Worm (Caenorhabditis elegans) whole organism, L4 larva: ENCODE measurements around the gene F26C11.1.

Source experiments
- D1046.2 ChIP-seq: fragments of 200-800 bp; sonication (Bioruptor generic); IDR thresholded peaks from 2 replicates; pipeline ENCODE4 v1.3.6; 2022; ENCODE audit warnings: missing genetic modification characterization, missing compliant biosample characterization
- F37D6.2 ChIP-seq: sonication (generic microtip); optimal IDR thresholded peaks from 2 replicates; lab custom pipeline; 2016; ENCODE audit warnings: mild to moderate bottlenecking, missing genetic modification characterization, missing compliant biosample characterization
- F44E2.7 ChIP-seq: fragments of 200-800 bp; sonication (Bioruptor generic); IDR thresholded peaks from 2 replicates; pipeline ENCODE4 v2.1.2; 2022; ENCODE audit warnings: missing genetic modification characterization, missing compliant biosample characterization
- T20F7.1 ChIP-seq: fragments of 200-800 bp; sonication (Bioruptor generic); optimal IDR thresholded peaks from 2 replicates; lab custom pipeline; 2018; ENCODE audit warnings: mild to moderate bottlenecking, missing genetic modification characterization, missing compliant biosample characterization
- T26A8.4 ChIP-seq: fragments of 200-800 bp; sonication (Bioruptor generic); IDR thresholded peaks from 2 replicates; pipeline ENCODE4 v1.3.6; 2022; ENCODE audit warnings: missing genetic modification characterization, missing compliant biosample characterization
- Y105C5A.15 ChIP-seq: fragments of 200-800 bp; sonication (Bioruptor generic); IDR thresholded peaks from 2 replicates; pipeline ENCODE4 v1.3.6; 2022; ENCODE audit warnings: missing genetic modification characterization, missing compliant biosample characterization
- Y48G9A.11 ChIP-seq: fragments of 200-800 bp; sonication (Bioruptor generic); IDR thresholded peaks from 2 replicates; pipeline ENCODE4 v1.3.6; 2022; ENCODE audit warnings: missing genetic modification reagents, missing genetic modification characterization, missing compliant biosample characterization
- arid-1 ChIP-seq: fragments of 200-800 bp; sonication (Bioruptor generic); conservative IDR thresholded peaks from 2 replicates; pipeline ENCODE4 v1.3.6; 2022; ENCODE audit warnings: missing genetic modification reagents, missing genetic modification characterization, missing compliant biosample characterization
- ceh-20 ChIP-seq: fragments of 200-800 bp; sonication (Bioruptor generic); IDR thresholded peaks from 2 replicates; pipeline ENCODE4 v1.3.6; 2022; ENCODE audit warnings: missing genetic modification reagents, missing genetic modification characterization, missing compliant biosample characterization
- ceh-44 ChIP-seq: fragments of 200-800 bp; sonication (Bioruptor generic); IDR thresholded peaks from 2 replicates; pipeline ENCODE4 v1.3.6; 2022; ENCODE audit warnings: missing genetic modification reagents, missing genetic modification characterization, missing compliant biosample characterization
- ceh-82 ChIP-seq: sonication (generic microtip); optimal IDR thresholded peaks from 2 replicates; lab custom pipeline; 2017; ENCODE audit warnings: missing biosample characterization, missing genetic modification characterization
- cey-2 ChIP-seq: sonication (generic microtip); optimal IDR thresholded peaks from 3 replicates; lab custom pipeline; 2017; ENCODE audit warnings: missing genetic modification characterization, mild to moderate bottlenecking, missing compliant biosample characterization, antibody characterized with exemption, borderline replicate concordance; ENCODE audit not compliant: insufficient read depth
- ctbp-1 ChIP-seq: fragments of 200-800 bp; sonication (Bioruptor generic); IDR thresholded peaks from 2 replicates; pipeline ENCODE4 v1.3.6; 2022; ENCODE audit warnings: missing genetic modification reagents, missing genetic modification characterization, missing compliant biosample characterization
- daf-16 ChIP-seq, 3 experiments: sonication (generic microtip); optimal IDR thresholded peaks; 2 replicates each; lab custom pipeline; 2016 to 2017; ENCODE audit warnings: missing genetic modification characterization in 3 of 3, missing genetic modification reagents in 3 of 3, mild to moderate bottlenecking in 2 of 3, missing compliant biosample characterization in 2 of 3, missing biosample characterization in 1 of 3, moderate library complexity in 1 of 3
- dmd-6 ChIP-seq: fragments of 200-800 bp; sonication (Bioruptor generic); IDR thresholded peaks from 2 replicates; pipeline ENCODE4 v1.3.6; 2022; ENCODE audit warnings: missing genetic modification reagents, missing genetic modification characterization, missing compliant biosample characterization
- dmd-8 ChIP-seq: fragments of 200-800 bp; sonication (Bioruptor generic); IDR thresholded peaks from 2 replicates; pipeline ENCODE4 v1.3.6; 2022; ENCODE audit warnings: missing genetic modification characterization, missing compliant biosample characterization
- dpl-1 ChIP-seq: fragments of 150-350 bp; optimal IDR thresholded peaks from 2 replicates; lab custom pipeline; 2014; ENCODE audit warnings: missing biosample characterization, missing genetic modification reagents, missing genetic modification characterization
- duxl-1 ChIP-seq: sonication (generic microtip); optimal IDR thresholded peaks from 2 replicates; lab custom pipeline; 2016; ENCODE audit warnings: mild to moderate bottlenecking, missing genetic modification characterization, moderate library complexity, missing compliant biosample characterization; ENCODE audit not compliant: poor library complexity
- fkh-10 ChIP-seq: fragments of 150-350 bp; optimal IDR thresholded peaks from 2 replicates; lab custom pipeline; 2014; ENCODE audit warnings: missing biosample characterization, missing genetic modification reagents, missing genetic modification characterization
- fos-1 ChIP-seq: fragments of 150-350 bp; optimal IDR thresholded peaks from 2 replicates; lab custom pipeline; 2014; ENCODE audit warnings: missing biosample characterization, missing genetic modification characterization
- gei-8 ChIP-seq: fragments of 200-800 bp; sonication (Bioruptor generic); optimal IDR thresholded peaks from 2 replicates; lab custom pipeline; 2018; ENCODE audit warnings: mild to moderate bottlenecking, missing genetic modification characterization, missing compliant biosample characterization
- hlh-11 ChIP-seq: fragments of 200-800 bp; sonication (Bioruptor generic); optimal IDR thresholded peaks from 2 replicates; lab custom pipeline; 2018; ENCODE audit warnings: mild to moderate bottlenecking, missing genetic modification characterization, missing compliant biosample characterization
- lim-7 ChIP-seq: fragments of 200-800 bp; sonication (Bioruptor generic); IDR thresholded peaks from 2 replicates; pipeline ENCODE4 v1.3.6; 2022; ENCODE audit warnings: missing genetic modification characterization, missing compliant biosample characterization
- lin-15B ChIP-seq: fragments of 150-350 bp; sonication (generic microtip); optimal IDR thresholded peaks from 3 replicates; lab custom pipeline; 2014; ENCODE audit warnings: missing biosample characterization, missing genetic modification characterization
- lin-38 ChIP-seq: fragments of 200-800 bp; sonication (Bioruptor generic); IDR thresholded peaks from 2 replicates; pipeline ENCODE4 v1.3.6; 2022; ENCODE audit warnings: missing genetic modification reagents, missing genetic modification characterization, missing compliant biosample characterization
- lir-3 ChIP-seq: sonication (generic microtip); optimal IDR thresholded peaks from 2 replicates; lab custom pipeline; 2016; ENCODE audit warnings: mild to moderate bottlenecking, missing genetic modification characterization, missing compliant biosample characterization
- lsy-2 ChIP-seq, 2 experiments: fragments of 150-350 bp in 1 of 2; sonication (generic microtip) in 1 of 2; optimal IDR thresholded peaks; 2 replicates each; lab custom pipeline; 2014 to 2017; ENCODE audit warnings: missing biosample characterization in 2 of 2, missing genetic modification characterization in 2 of 2
- madf-9 ChIP-seq: fragments of 200-800 bp; sonication (Bioruptor generic); conservative IDR thresholded peaks from 2 replicates; pipeline ENCODE4 v1.3.6; 2022; ENCODE audit warnings: missing genetic modification reagents, missing genetic modification characterization, missing compliant biosample characterization
- mdl-1 ChIP-seq, 2 experiments: fragments of 150-350 bp in 1 of 2; sonication (generic microtip) in 1 of 2; optimal IDR thresholded peaks; 2 replicates each; lab custom pipeline; 2014 to 2017; ENCODE audit warnings: missing biosample characterization in 2 of 2, missing genetic modification characterization in 2 of 2
- mep-1 ChIP-seq: fragments of 150-350 bp; sonication (generic microtip); optimal IDR thresholded peaks from 3 replicates; lab custom pipeline; 2014; ENCODE audit warnings: missing biosample characterization, missing genetic modification characterization
- mxl-2 ChIP-seq: fragments of 200-800 bp; sonication (Bioruptor generic); conservative IDR thresholded peaks from 2 replicates; pipeline ENCODE4 v1.3.6; 2022; ENCODE audit warnings: missing genetic modification reagents, missing genetic modification characterization, missing compliant biosample characterization
- mxl-3 ChIP-seq: fragments of 200-800 bp; sonication (Bioruptor generic); optimal IDR thresholded peaks from 2 replicates; lab custom pipeline; 2018; ENCODE audit warnings: mild to moderate bottlenecking, missing genetic modification characterization, missing compliant biosample characterization
- nhr-10 ChIP-seq: fragments of 150-350 bp; optimal IDR thresholded peaks from 2 replicates; lab custom pipeline; 2014; ENCODE audit warnings: missing biosample characterization, missing genetic modification characterization
- nhr-102 ChIP-seq: sonication (generic microtip); optimal IDR thresholded peaks from 2 replicates; lab custom pipeline; 2016; ENCODE audit warnings: mild to moderate bottlenecking, missing genetic modification characterization, moderate library complexity, missing compliant biosample characterization
- nhr-237 ChIP-seq: sonication (generic microtip); optimal IDR thresholded peaks from 2 replicates; lab custom pipeline; 2017; ENCODE audit warnings: missing biosample characterization, missing genetic modification characterization
- nhr-28 ChIP-seq: fragments of 150-350 bp; optimal IDR thresholded peaks from 2 replicates; lab custom pipeline; 2014; ENCODE audit warnings: missing biosample characterization, missing genetic modification characterization
- nhr-41 ChIP-seq: fragments of 200-800 bp; sonication (Bioruptor generic); IDR thresholded peaks from 2 replicates; pipeline ENCODE4 v1.3.6; 2022; ENCODE audit warnings: missing genetic modification reagents, missing genetic modification characterization, missing compliant biosample characterization
- nhr-42 ChIP-seq: fragments of 200-800 bp; sonication (Bioruptor generic); IDR thresholded peaks from 2 replicates; pipeline ENCODE4 v1.3.6; 2022; ENCODE audit warnings: missing genetic modification characterization, missing compliant biosample characterization
- nhr-48 ChIP-seq: sonication (generic microtip); optimal IDR thresholded peaks from 2 replicates; lab custom pipeline; 2016; ENCODE audit warnings: mild to moderate bottlenecking, missing genetic modification characterization, missing compliant biosample characterization
- nhr-76 ChIP-seq: fragments of 150-350 bp; optimal IDR thresholded peaks from 2 replicates; lab custom pipeline; 2014; ENCODE audit warnings: missing biosample characterization, missing genetic modification characterization
- sdz-12 ChIP-seq: fragments of 200-800 bp; sonication (Bioruptor generic); optimal IDR thresholded peaks from 2 replicates; lab custom pipeline; 2018; ENCODE audit warnings: mild to moderate bottlenecking, missing genetic modification characterization, missing compliant biosample characterization
- snpc-1.2 ChIP-seq: fragments of 200-800 bp; sonication (Bioruptor generic); IDR thresholded peaks from 2 replicates; pipeline ENCODE4 v1.3.6; 2022; ENCODE audit warnings: missing genetic modification reagents, missing genetic modification characterization, missing compliant biosample characterization
- snpc-4 ChIP-seq: fragments of 150-350 bp; optimal IDR thresholded peaks from 2 replicates; lab custom pipeline; 2014; ENCODE audit warnings: missing biosample characterization, missing genetic modification characterization
- tra-1 ChIP-seq: fragments of 200-800 bp; sonication (Bioruptor generic); IDR thresholded peaks from 2 replicates; pipeline ENCODE4 v1.3.6; 2022; ENCODE audit warnings: missing genetic modification reagents, missing genetic modification characterization, missing compliant biosample characterization
- unc-130 ChIP-seq: sonication (generic microtip); optimal IDR thresholded peaks from 2 replicates; lab custom pipeline; 2016; ENCODE audit warnings: missing genetic modification reagents, missing genetic modification characterization, missing compliant biosample characterization
- unc-62 ChIP-seq, 3 experiments: fragments of 150-350 bp in 1 of 3; sonication (generic microtip); optimal IDR thresholded peaks in 2 of 3; peaks in 1 of 3; 1 replicate in 1 of 3; 2 replicates in 2 of 3; lab custom pipeline; 2014 to 2017; ENCODE audit warnings: missing biosample characterization in 3 of 3, missing genetic modification characterization in 3 of 3, missing genetic modification reagents in 3 of 3, missing genotype in 1 of 3
- zag-1 ChIP-seq: fragments of 150-350 bp; optimal IDR thresholded peaks from 2 replicates; lab custom pipeline; 2014; ENCODE audit warnings: missing biosample characterization, missing genetic modification characterization
- zfp-2 ChIP-seq: sonication (generic microtip); optimal IDR thresholded peaks from 2 replicates; lab custom pipeline; 2016; ENCODE audit warnings: mild to moderate bottlenecking, missing genetic modification characterization, missing compliant biosample characterization
- zip-11 ChIP-seq: fragments of 200-800 bp; sonication (Bioruptor generic); IDR thresholded peaks from 2 replicates; pipeline ENCODE4 v1.3.6; 2022; ENCODE audit warnings: missing genetic modification characterization, missing compliant biosample characterization
- zip-2 ChIP-seq: fragments of 150-350 bp; optimal IDR thresholded peaks from 2 replicates; lab custom pipeline; 2014; ENCODE audit warnings: missing biosample characterization, missing genetic modification characterization
- ztf-11 ChIP-seq: fragments of 150-350 bp; optimal IDR thresholded peaks from 2 replicates; lab custom pipeline; 2014; ENCODE audit warnings: missing biosample characterization, missing genetic modification characterization
- ztf-7 ChIP-seq: fragments of 150-350 bp; optimal IDR thresholded peaks from 2 replicates; lab custom pipeline; 2014; ENCODE audit warnings: missing biosample characterization, missing genetic modification characterization

Gene F26C11.1

DNA sequence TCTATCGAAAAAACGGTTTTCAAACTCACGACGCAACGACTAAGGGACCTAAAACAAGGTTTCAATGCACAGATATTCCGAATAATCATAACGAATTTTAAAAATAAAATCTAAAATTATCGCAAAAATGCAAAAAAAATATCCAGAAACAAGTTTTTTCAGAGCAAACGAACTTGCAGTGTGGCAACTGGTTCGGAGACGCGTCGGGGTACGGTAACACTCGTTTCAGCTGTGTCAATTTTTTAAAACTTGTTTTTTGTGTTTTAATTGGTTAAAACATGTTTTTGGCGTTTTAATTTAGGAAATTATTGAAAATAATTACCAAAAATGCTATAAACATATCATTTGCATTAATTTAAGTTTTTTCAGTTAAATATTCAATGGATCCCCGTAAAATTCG lies 2.1 kb upstream of the F26C11.1 start, which contains the start of gene C08H9.16:
Gene C08H9.16 (plus strand): TSS at position 370 of the 400 bp plus-strand sequence.
- TF ChIP-seq snpc-4: no peak
- no peak for TF ChIP-seq ztf-7
- no peak for TF ChIP-seq ceh-20
- TF ChIP-seq hlh-11: peak; percentile 57
- no peak for TF ChIP-seq nhr-10 (tag; lab: Kevin White, UChicago)
- peak; percentile 26; the same call in 1 of the 2 replicates for TF ChIP-seq dmd-6
- no peak for TF ChIP-seq ceh-82 (tag; lab: Kevin White, UChicago)
- TF ChIP-seq zip-11 (GFP tag; lab: Robert Waterston, UW): no peak
- TF ChIP-seq unc-130: peak; percentile 24
- TF ChIP-seq lin-38: no peak
- no peak for TF ChIP-seq zip-2
- no peak for TF ChIP-seq dmd-8
- no peak for TF ChIP-seq ztf-11 (tag; lab: Kevin White, UChicago)
- TF ChIP-seq tra-1 (GFP tag; lab: Robert Waterston, UW): no peak
- TF ChIP-seq fos-1 (tag; lab: Kevin White, UChicago): no peak
- no peak for TF ChIP-seq zfp-2
- no peak for TF ChIP-seq nhr-28 (tag; lab: Kevin White, UChicago)
- no peak for TF ChIP-seq nhr-102 (tag; lab: Kevin White, UChicago)
- TF ChIP-seq lsy-2 (tag; optimal IDR thresholded peaks at IDR 0.05; lab: Kevin White, UChicago): peak; percentile 89 to 99
- no peak for TF ChIP-seq madf-9 (GFP tag; lab: Robert Waterston, UW)
- TF ChIP-seq D1046.2: peak; percentile 98
- TF ChIP-seq dpl-1 (GFP tag; lab: Kevin White, UChicago): peak; percentile 65
- no peak for TF ChIP-seq Y48G9A.11 (GFP tag; lab: Robert Waterston, UW)
- no peak for TF ChIP-seq ctbp-1
- TF ChIP-seq daf-16 (GFP tag; optimal IDR thresholded peaks at IDR 0.05; lab: Kevin White, UChicago): no peak
- peak; percentile 46 for TF ChIP-seq daf-16 (tag; optimal IDR thresholded peaks at IDR 0.05; lab: Kevin White, UChicago)
- peak; percentile 67 for TF ChIP-seq mep-1 (tag; lab: Kevin White, UChicago)
- TF ChIP-seq nhr-42 (GFP tag; lab: Robert Waterston, UW): no peak
- TF ChIP-seq nhr-48: no peak
- no peak for TF ChIP-seq zag-1 (tag; lab: Kevin White, UChicago)
- TF ChIP-seq nhr-237 (tag; lab: Kevin White, UChicago): no peak
- no peak for TF ChIP-seq lin-15B (tag; lab: Kevin White, UChicago)
- TF ChIP-seq cey-2 (tag; lab: Kevin White, UChicago): no peak
- no peak for TF ChIP-seq F44E2.7 (GFP tag; lab: Robert Waterston, UW)
- no peak for TF ChIP-seq lim-7 (GFP tag; lab: Robert Waterston, UW)
- no peak for TF ChIP-seq arid-1 (GFP tag; lab: Robert Waterston, UW)
- no peak for TF ChIP-seq nhr-76 (tag; lab: Kevin White, UChicago)
- TF ChIP-seq mdl-1 (tag; optimal IDR thresholded peaks at IDR 0.05; lab: Kevin White, UChicago): no peak
- no peak for TF ChIP-seq unc-62 (GFP tag; optimal IDR thresholded peaks at IDR 0.05 in 1 of 2; lab: Kevin White, UChicago)
- no peak for TF ChIP-seq unc-62 (tag; optimal IDR thresholded peaks at IDR 0.05; lab: Kevin White, UChicago)
- TF ChIP-seq mxl-2 (GFP tag; lab: Robert Waterston, UW): no peak
- no peak for TF ChIP-seq lir-3 (tag; lab: Kevin White, UChicago)
- TF ChIP-seq T20F7.1 (GFP tag; lab: Kevin White, UChicago): no peak
- TF ChIP-seq sdz-12: no peak
- TF ChIP-seq duxl-1 (tag; lab: Kevin White, UChicago): no peak
- no peak for TF ChIP-seq fkh-10 (GFP tag; lab: Kevin White, UChicago)
- TF ChIP-seq Y105C5A.15 (GFP tag; lab: Robert Waterston, UW): no peak
- no peak for TF ChIP-seq T26A8.4 (GFP tag; lab: Robert Waterston, UW)
- no peak for TF ChIP-seq F37D6.2 (tag; lab: Kevin White, UChicago)
- no peak for TF ChIP-seq mxl-3 (GFP tag; lab: Kevin White, UChicago)
- no peak for TF ChIP-seq snpc-1.2 (GFP tag; lab: Robert Waterston, UW)
- no peak for TF ChIP-seq ceh-44 (GFP tag; lab: Robert Waterston, UW)
- TF ChIP-seq gei-8 (GFP tag; lab: Kevin White, UChicago): no peak
- TF ChIP-seq nhr-41 (GFP tag; lab: Robert Waterston, UW): no peak
